Worm (Caenorhabditis elegans): ENCODE data around the gene srz-101.

srz-101 gene

DNA sequence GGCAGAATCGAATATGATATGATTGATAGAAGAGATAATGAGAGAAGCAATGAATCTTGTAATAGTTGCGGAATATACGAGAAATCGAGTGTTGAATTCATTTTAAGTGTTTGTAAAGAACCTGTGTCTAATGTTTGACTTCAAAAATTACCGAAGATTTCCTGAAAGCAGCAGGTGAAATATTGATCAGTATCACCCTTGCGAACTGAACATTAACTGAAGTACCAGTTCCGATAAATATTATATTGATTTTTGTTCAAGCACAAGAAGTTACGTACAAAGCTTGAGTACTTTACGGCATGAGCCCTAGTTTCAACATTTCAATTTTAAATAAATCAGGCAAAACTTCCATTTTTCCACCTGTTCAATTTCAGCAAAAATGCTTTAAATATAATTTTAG is 15.4 kb upstream of the srz-101 start, which contains the start of gene srz-103:
srz-103 (minus strand) TSS at position 101 of the 400 bp plus-strand sequence.
- no peak for TF ChIP-seq egl-27 (tag; optimal IDR thresholded peaks at IDR 0.05)
- TF ChIP-seq nhr-11 (tag; optimal IDR thresholded peaks at IDR 0.05) = no peak
- no peak for TF ChIP-seq nhr-77 (tag; optimal IDR thresholded peaks at IDR 0.05)
- TF ChIP-seq R02D3.7 (tag; optimal IDR thresholded peaks at IDR 0.05) = no peak
- no peak for TF ChIP-seq aly-2 (tag; optimal IDR thresholded peaks at IDR 0.05)

- TF ChIP-seq nfya-1 (tag; optimal IDR thresholded peaks at IDR 0.05; ENCODE audit: insufficient read depth) = no peak
- TF ChIP-seq fkh-10 (GFP tag; optimal IDR thresholded peaks at IDR 0.05) = no peak
- no peak for TF ChIP-seq skn-1 (tag; optimal IDR thresholded peaks at IDR 0.05)
- no peak for TF ChIP-seq tbx-2 (tag; optimal IDR thresholded peaks at IDR 0.05)
- no peak for TF ChIP-seq hmg-11 (tag; optimal IDR thresholded peaks at IDR 0.05)
- no peak for TF ChIP-seq nhr-77 (tag; optimal IDR thresholded peaks at IDR 0.05)
- no peak for TF ChIP-seq nhr-43 (tag; optimal IDR thresholded peaks at IDR 0.05; ENCODE audit: poor library complexity, severe bottlenecking)
- no peak for TF ChIP-seq snpc-4 (tag; optimal IDR thresholded peaks at IDR 0.05)
- no peak for TF ChIP-seq ceh-28 (tag; optimal IDR thresholded peaks at IDR 0.05)
- no peak for TF ChIP-seq elt-2 (tag; optimal IDR thresholded peaks at IDR 0.05)
- no peak for TF ChIP-seq fos-1 (tag; optimal IDR thresholded peaks at IDR 0.05)
- TF ChIP-seq egl-5 (tag; optimal IDR thresholded peaks at IDR 0.05) = no peak
Observed at ce11 chrV:16679981-16680380, 14.7 kb upstream of the srz-101 start, which contains the start of gene srw-44. TSS of gene srw-44 (plus strand) at chrV:16680281.

- TF ChIP-seq aly-2 (tag; optimal IDR thresholded peaks at IDR 0.05) (no peak), elt-2 (tag; optimal IDR thresholded peaks at IDR 0.05) (no peak), nhr-77 (tag; optimal IDR thresholded peaks at IDR 0.05) (no peak), ama-1 (optimal IDR thresholded peaks at IDR 0.05) (no peak), lin-39 (tag; optimal IDR thresholded peaks at IDR 0.05) (no peak), lsy-12 (tag; optimal IDR thresholded peaks at IDR 0.05) (no peak), ceh-16 (tag; optimal IDR thresholded peaks at IDR 0.05) (no peak), mdl-1 (tag; optimal IDR thresholded peaks at IDR 0.05) (no peak), unc-62 (GFP tag; optimal IDR thresholded peaks at IDR 0.05) (no peak), eor-1 (tag; optimal IDR thresholded peaks at IDR 0.05) (no peak), nhr-67 (tag; optimal IDR thresholded peaks at IDR 0.05) (no peak), nhr-11 (tag; optimal IDR thresholded peaks at IDR 0.05) (no peak), mml-1 (tag; optimal IDR thresholded peaks at IDR 0.05) (no peak), elt-3 (tag; optimal IDR thresholded peaks at IDR 0.05) (no peak), fkh-2 (tag; optimal IDR thresholded peaks at IDR 0.05) (no peak), skn-1 (tag; optimal IDR thresholded peaks at IDR 0.05) (no peak)
Observed at ce11 chrV:16682886-16683285, 11.8 kb upstream of the srz-101 start, which contains the start of gene srw-36. TSS of gene srw-36 (plus strand) at chrV:16683186.

DNA sequence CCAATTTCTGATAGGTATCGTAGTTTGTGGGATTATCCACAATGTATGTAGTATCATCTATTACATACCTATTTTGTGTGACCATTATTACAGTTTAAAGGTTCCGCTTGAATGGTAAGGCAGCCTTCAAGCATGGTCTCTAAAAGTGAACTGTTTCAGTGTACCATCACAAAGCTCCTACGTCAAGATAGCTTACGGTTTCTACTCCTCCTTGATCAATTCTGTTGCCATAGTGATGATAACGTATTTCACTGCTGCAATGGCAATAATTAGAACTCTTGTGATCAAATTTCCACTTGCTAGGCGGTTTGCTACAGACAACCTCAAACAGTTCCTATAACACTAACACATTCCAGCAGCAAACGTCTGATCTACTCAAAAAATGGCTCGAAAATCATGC is 11.3 kb upstream of the srz-101 start:
- TF ChIP-seq egl-27 (tag; optimal IDR thresholded peaks at IDR 0.05) = no peak

- TF ChIP-seq nhr-12 (tag; optimal IDR thresholded peaks at IDR 0.05) (no peak), zag-1 (tag; optimal IDR thresholded peaks at IDR 0.05) (no peak)
Observed at ce11 chrV:16685725-16686124, 8.9 kb upstream of the srz-101 start, which contains the start of gene srw-43. TSS of gene srw-43 (plus strand) at chrV:16686025.

ce11 chrV:16687227-16687626 is 7.4 kb upstream of the srz-101 start, which contains the start of gene srz-102:
TSS of gene srz-102 (plus strand) at chrV:16687527.
- TF ChIP-seq nfya-1 (tag; optimal IDR thresholded peaks at IDR 0.05; ENCODE audit: insufficient read depth) (no peak), nhr-23 (tag; optimal IDR thresholded peaks at IDR 0.05) (no peak), eor-1 (tag; optimal IDR thresholded peaks at IDR 0.05) (no peak), fos-1 (tag; optimal IDR thresholded peaks at IDR 0.05) (no peak), nhr-67 (tag; optimal IDR thresholded peaks at IDR 0.05) (no peak), aly-2 (tag; optimal IDR thresholded peaks at IDR 0.05) (no peak), jun-1 (tag; optimal IDR thresholded peaks at IDR 0.05) (no peak), mml-1 (tag; optimal IDR thresholded peaks at IDR 0.05) (no peak), ztf-4 (tag; optimal IDR thresholded peaks at IDR 0.05) (no peak), hmg-11 (tag; optimal IDR thresholded peaks at IDR 0.05) (no peak), elt-2 (tag; optimal IDR thresholded peaks at IDR 0.05) (no peak), ceh-28 (tag; optimal IDR thresholded peaks at IDR 0.05) (no peak), nhr-77 (tag; optimal IDR thresholded peaks at IDR 0.05) (no peak)
